Fruit fly (Drosophila melanogaster) whole organism, larva: ENCODE data around the gene drm.
A peak's percentile ranks its signal among the peaks of the same experiment; 100 is the strongest.

Experiments
- noc ChIP-seq: fragments of 200-800 bp; sonication (Bioruptor generic); optimal IDR thresholded peaks from 3 replicates; lab custom pipeline; 2019; ENCODE audit warnings: missing biosample characterization, mild to moderate bottlenecking, missing genetic modification characterization, moderate library complexity

drm gene

DNA sequence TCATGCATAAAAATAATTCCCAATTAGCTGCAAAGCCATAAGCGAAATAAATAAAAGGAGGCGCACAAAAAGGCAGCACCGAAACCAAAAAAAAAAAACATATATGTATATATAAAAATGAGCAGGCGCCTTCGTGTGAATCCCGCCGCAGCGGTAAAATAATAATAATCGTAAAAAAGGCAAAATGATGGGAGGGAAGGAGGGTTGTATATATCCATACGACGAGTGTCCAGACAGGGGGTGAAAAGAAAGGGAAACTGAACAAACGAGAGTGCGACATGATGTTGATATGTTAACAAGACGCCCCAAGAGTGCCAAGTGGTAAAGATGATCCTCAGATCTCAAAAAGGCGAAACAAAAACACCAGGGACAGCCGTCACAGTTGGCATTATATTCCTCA lies 25.5 kb downstream of the drm start:
- TF ChIP-seq noc (tag; lab: Kevin White, UChicago), result no peak

DNA sequence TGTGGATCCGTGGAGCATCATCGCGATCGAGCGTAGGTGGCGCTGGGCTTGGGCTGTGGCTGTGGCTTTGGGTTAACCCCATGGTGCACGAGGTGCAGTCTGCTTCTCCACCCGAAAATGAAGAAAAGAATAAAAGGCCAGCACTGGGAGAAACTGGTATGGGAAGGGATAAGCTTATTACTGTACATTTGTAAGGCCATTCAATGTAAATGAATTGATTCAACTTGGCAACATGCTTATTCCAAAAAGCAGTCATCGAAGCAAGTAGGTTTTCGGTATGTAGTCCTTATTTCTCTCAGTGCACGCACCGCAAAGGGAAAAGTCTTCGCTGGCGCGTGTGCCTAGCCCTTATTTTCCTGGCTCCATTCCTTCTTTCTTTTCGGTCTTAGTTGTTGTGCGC lies 27.5 kb downstream of the drm start:
- no peak for TF ChIP-seq noc (tag; lab: Kevin White, UChicago)

DNA sequence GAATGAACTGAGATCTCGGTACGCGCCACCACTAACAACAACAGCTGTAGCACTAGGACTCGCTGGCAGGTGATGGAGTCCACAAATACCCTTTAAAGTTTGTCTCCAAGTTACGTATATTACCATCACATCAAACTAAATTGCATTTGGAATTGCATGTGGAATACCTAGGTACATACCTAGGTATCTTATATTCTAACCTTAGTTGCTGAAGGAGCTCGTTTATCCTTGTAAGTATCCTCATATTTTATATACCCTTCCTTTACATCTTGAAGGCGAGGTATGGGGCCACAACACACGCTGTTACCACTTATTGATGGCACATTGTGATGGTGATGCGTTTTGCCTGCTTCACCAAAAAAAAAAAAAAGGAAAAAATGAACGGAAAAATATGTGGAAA lies 28.3 kb downstream of the drm start:
- TF ChIP-seq noc (tag; lab: Kevin White, UChicago), result no peak

DNA sequence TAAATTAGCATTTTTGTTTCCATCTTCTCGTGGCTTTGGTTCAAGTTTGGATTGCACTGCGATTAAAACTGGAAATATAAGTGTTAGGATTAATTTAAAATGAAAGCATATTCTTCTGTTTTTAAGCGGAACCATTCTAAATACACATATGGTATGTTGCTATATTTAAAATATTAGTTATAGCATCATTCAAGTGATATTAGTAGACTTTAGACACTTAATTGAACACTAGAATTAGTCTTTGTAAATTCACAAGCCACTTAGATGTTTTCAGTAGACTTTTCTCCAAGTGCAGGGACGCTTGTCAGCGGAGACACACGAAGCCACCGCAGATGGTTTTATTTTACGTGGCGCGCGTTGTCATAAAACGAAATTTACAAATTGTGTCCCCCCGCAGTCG lies 30.8 kb downstream of the drm start:
- TF ChIP-seq noc (tag; lab: Kevin White, UChicago), result peak; percentile 5

DNA sequence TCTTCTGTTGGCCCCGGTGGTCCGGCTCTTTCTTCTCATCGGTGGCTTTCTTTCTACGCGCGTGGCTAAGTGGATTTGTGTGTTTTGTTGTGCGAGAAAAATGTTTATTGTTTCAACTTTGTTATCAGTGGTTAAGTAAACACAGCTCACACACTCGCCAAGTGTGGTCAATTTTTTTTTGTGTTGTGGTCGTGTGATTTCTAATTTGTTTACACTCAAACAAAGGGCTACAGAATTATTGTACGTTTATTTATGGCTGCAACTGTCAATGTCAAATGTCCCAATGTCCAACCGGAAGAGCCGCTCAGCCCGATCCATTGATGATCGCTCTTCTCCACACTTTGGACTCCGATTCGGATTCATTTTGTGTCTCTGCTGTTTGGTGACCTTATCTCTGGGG lies 31.5 kb downstream of the drm start:
- no peak for TF ChIP-seq noc (tag; lab: Kevin White, UChicago)

DNA sequence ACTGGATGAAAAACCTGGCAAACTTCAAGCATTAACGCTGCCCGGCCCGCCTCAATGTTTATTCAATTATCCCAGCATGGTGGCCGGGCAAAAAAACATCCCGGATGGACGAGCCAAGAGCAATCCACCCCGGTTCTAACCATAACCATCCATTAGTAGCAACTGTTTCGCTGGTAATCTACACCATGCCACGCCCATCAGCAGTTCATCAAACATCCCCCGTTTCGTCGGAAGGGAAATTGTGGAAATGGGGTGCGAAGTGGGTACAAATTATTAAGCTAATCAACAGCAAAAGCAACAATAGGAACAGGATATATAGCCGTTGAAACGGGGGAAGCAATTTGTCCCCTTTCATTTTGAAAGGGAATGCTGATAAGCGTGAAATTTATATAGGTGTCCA lies 32.4 kb downstream of the drm start:
- TF ChIP-seq noc (tag; lab: Kevin White, UChicago), result no peak

DNA sequence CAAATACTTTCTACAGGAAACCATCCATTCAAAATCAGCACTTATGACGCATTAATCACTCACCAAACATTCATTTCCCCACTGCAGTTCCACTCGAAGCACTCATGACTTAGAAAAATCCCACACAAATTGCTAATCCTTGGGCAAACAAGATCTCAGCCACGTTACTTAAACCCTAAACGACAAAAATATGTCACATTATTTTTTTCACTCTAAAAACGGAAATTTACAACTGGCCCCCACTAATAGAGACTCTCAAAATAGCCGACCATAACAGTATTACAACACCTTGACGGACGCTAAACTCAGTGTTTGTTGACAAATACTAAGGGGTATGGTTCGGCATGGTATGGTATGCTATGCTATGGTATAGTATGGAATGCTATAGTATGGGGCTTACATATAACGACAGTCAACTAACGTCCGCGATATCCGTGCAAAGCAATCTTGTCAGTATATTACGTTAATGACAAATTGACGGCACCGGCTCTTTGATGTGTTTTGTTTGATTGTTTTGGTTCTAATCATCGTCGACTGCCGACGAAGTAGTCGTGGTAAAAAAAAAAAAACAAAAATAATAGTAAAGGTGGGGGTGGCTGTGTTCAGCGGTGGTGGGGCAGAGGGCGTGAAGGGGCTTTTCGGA lies 33.6 kb downstream of the drm start:
- no peak for TF ChIP-seq noc (tag; lab: Kevin White, UChicago)

DNA sequence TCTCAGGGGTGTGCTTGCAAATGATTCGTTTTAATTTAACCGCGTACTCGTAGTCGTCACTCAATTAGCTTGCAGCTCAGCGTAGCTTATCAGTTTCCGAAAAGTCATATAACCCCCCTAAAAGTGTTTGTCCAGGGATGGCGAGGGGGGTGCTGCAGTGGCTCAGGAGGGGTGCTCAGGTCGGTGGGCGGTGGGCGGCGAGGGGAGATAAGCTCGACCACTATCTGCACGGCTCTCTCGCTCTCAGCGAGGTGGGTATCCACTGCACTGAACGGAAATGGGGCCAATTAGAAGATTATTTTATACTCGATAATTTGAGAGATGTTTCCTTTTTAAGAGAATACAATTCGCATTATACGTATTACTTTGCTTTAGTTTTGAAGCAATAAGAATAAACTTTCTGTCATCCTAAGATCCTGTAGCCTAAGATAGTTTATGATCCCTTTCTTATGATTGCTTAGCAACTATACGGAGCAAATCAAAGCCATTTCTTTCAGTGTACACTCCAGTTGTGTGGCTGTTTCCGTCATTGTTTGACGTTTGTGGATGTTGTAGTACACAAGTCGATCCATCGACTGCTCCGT lies 34.2 kb downstream of the drm start:
- peak; percentile 26 for TF ChIP-seq noc (tag; lab: Kevin White, UChicago)

DNA sequence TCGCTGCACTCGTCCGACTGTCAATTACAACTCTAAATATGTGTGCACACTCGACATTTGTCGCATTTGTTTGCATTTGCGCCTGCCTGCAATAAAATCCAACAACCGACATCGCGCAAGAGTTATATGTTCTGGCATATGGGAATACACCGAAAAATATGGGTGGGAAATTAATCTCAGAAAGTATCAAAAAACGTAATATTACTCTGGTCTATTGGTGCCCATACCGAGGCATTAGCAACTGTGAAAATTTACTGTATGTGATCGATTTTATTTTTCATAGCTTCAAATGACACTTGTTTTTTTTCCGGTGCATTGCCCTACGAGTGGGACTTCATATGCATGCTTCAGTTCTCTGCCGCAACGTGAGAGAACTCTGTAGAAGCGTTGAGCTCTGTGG lies 34.9 kb downstream of the drm start:
- no peak for TF ChIP-seq noc (tag; lab: Kevin White, UChicago)

DNA sequence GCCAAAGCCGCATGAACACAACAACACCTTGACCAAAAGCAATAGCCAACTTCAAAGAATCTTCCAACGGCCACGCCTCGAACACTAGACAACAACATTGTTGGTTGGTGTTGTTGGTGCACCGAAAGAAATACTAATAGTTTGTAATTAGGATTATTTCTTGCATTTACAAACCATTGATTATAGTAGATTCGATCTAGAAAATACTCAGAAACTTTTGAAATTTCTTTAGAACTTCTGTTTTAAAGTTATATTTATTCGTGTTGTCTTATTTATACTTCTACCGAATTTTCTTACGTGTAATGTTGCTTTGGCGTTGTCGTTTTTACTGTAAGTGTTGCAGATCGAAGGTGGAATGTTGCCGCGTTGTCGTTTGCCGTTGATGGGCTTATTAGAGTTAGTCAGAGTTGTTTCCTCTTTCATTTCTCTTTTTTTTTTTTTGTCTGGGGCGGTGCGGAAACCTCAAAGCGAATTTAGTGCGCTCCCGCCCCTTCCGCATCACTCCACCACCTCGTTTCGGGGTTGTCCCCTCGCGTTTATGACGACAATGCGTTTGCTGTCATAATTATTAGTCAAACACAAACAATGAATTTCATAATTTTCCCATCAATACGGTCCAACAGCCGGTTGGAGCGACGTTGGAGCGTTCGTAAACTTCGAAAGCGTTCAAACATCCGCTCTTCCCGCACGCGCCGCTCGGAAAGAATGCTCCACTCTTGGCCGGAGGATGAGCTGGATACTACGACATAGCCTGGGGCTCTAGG lies 36.8 kb downstream of the drm start, which contains the start of gene CG43815:
TSS of gene CG43815 (plus strand) at position 532 of the 764 bp plus-strand sequence.
- TF ChIP-seq noc (tag; lab: Kevin White, UChicago), result no peak

DNA sequence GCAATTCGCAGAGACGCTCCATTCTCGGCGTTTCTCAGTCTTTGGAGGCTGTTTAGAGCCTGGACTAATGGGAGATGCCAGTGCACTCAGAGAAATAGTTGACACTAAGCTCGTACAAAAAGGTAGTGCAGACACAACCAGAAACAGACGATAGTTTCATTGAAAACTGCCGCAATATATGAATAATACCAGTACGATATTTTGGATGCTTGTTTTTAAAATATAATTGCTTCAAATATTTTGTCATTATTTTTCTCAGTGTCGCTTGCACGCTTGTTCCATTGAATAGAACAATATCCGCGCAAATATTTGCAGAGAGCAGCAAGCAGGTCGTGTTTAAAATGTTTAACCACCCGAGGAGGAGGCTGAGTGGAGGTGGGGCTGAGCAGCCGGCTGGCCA lies 37.5 kb downstream of the drm start:
- no peak for TF ChIP-seq noc (tag; lab: Kevin White, UChicago)

DNA sequence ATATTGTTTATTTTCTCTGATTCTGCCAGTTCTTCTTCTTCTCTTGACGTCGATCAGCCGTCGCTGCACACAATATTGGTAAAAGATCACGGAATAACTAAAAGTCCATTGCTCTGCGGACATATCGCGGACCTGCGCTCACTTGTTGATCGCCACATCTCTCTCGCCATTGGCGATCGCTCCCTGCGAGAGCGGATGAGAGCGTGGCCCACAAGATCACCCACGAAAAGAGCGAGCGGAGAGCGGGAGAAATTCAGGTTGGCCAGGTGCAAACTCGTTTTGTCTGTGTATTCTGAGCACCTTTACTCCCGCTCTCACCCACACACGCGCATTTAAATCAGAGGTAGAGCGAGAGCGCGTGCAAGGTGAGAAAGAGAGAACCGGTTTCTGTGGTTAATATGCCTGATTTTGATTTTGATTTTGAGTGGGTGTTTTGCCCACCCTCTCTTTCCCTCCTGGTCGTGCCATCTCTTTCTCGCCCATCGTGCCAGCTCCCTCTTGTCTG lies 41.7 kb downstream of the drm start, which contains the start of gene sob:
TSS of gene sob (minus strand) at position 102 of the 505 bp plus-strand sequence.
- no peak for TF ChIP-seq noc (tag; lab: Kevin White, UChicago)

DNA sequence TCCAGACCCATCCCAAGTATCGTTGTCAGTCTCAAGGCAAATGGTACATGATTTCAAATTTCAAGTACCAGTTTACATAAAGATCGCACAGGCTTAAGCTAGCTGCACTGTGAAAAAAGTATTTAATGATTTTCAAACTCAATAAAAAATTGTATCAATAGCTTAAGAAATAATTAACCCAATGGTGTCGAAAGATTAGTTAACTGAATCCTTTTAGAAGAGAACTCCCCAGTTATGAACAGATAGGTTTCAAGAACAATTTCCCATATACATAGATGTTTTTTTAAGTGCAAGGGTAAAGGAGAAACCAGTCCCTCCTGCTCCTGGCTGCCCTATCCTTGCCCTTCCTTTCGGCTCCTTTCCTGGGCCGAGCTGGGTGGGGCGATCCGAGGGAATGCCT lies 43.6 kb downstream of the drm start:
- no peak for TF ChIP-seq noc (tag; lab: Kevin White, UChicago)

DNA sequence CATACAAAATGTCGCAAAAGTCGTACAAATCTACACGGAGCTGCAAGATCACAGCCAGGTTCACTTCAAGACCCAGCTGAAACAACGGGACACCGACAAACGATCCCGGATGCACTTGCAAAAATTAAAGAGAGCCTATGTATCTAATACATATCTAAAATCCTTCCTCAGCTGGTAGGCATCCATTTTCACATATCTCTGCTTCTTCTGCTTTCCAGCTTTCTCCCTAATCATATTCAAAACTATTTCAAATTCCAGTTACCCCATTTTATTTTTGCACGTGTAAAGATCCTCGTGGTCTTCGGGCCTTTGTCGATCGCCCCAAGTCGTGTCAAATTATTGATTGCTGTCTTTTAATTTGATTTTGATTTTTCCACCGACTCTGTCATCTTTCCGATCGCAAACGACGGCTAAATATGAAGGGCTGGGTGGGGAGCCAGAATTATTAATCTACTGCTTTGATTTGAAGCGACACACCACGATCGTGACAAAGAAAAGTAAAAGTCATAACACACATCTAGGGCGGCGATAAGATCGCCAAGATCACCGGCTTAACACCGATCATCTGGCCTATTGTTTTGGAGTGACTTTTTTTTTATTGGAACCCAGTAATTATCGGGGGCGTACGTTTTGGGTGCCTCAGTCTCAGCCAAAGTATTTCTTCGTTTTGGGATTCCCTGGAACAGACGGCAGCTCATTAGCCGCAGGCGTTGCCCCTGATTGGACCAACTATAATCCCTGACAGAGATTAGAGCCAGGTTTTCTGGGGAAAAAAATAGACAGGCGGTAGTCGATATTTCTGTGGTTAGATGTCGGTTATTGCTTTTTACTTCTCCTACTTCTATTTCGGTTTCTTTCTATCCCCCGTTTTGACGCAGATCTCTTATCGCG lies 44.6 kb downstream of the drm start:
- no peak for TF ChIP-seq noc (tag; lab: Kevin White, UChicago)

DNA sequence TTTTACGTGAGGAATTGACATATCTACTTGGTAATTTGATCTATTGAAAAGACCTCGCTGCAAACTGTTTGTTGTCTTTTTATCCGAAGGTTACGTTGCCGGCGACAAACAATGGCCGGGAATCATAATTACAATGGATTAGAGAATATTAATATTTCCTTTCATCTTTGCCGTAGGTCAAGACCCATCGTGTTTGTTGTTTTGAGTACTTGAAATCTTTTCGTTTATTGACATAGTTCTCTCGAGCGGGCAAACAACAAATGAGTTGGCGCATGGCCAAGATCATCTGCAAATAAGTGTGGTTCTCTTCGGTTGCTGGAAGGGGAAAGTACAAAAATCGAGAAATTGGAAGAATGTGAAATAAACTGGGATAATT lies 45.2 kb downstream of the drm start:
- TF ChIP-seq noc (tag; lab: Kevin White, UChicago), result no peak
